Worm (Caenorhabditis elegans): ENCODE measurements around the gene F55C9.5.

- TF ChIP-seq ama-1 (optimal IDR thresholded peaks at IDR 0.05) (no peak), skn-1 (tag; optimal IDR thresholded peaks at IDR 0.05) (no peak), lin-13 (GFP tag; optimal IDR thresholded peaks at IDR 0.05) (no peak), ZK546.5 (tag; optimal IDR thresholded peaks at IDR 0.05) (no peak), elt-1 (tag; optimal IDR thresholded peaks at IDR 0.05) (no peak)
These were observed 32.2 kb downstream of the F55C9.5 start for ce11 chrV:19260686-19261085.

Measured in whole organism, L2 larva.